Worm (Caenorhabditis elegans): ENCODE measurements around the gene ckk-1.

DNA sequence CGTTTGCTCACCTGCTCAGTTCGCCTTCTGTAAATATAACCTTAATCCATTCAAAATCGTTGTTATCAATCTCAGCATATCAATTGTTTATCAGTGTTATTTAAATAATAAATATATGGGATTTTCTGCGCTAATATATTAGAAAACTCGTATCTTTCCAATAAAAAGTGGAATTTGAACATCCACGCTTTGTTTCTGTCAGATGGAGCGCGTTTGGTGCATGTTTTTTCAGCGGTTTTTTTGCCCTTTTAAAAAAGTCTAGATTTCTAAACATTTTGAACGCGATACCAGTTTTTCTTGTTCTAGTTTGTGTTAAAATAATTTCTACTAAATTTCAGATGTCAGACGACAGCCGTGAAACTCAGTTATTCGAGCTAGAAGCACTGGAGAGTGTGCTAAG lies 48.4 kb upstream of the ckk-1 start, which contains the start of gene F56D2.2:
- TF ChIP-seq him-1 (tag; optimal IDR thresholded peaks at IDR 0.05) = no peak
- no peak for TF ChIP-seq W03F9.2 (tag; optimal IDR thresholded peaks at IDR 0.05)
- no peak for TF ChIP-seq dao-5 (tag; optimal IDR thresholded peaks at IDR 0.05)
